Fruit fly (Drosophila melanogaster) whole organism, embryonic: ENCODE results near the gene CG32642.

Experiments used
- B-H2 ChIP-seq: fragments of 200-800 bp; sonication (Bioruptor generic); optimal IDR thresholded peaks from 2 replicates; lab custom pipeline; 2018; ENCODE audit warnings: missing biosample characterization, mild to moderate bottlenecking, missing genetic modification characterization
- Bdp1 ChIP-seq: fragments of 200-800 bp; sonication (Bioruptor generic); optimal IDR thresholded peaks from 3 replicates; lab custom pipeline; 2016; ENCODE audit warnings: missing biosample characterization, missing genetic modification characterization
- Bgb ChIP-seq: fragments of 200-800 bp; sonication (Bioruptor generic); IDR thresholded peaks from 2 replicates; pipeline ENCODE4 v1.3.6; 2022; ENCODE audit warnings: missing biosample characterization, missing genetic modification characterization; ENCODE audit not compliant: partially characterized antibody
- CG10209 ChIP-seq: fragments of 200-800 bp; sonication (Bioruptor generic); optimal IDR thresholded peaks from 3 replicates; lab custom pipeline; 2017; ENCODE audit warnings: missing biosample characterization, mild to moderate bottlenecking, missing genetic modification characterization, missing genetic modification reagents
- CG11398 ChIP-seq: fragments of 200-800 bp; sonication (Bioruptor generic); optimal IDR thresholded peaks from 2 replicates; lab custom pipeline; 2016; ENCODE audit warnings: missing biosample characterization, missing genetic modification characterization
- CG17186 ChIP-seq: fragments of 200-800 bp; sonication (Bioruptor generic); optimal IDR thresholded peaks from 3 replicates; lab custom pipeline; 2017; ENCODE audit warnings: missing biosample characterization, missing genetic modification reagents, missing genetic modification characterization
- CG18011 ChIP-seq: fragments of 200-800 bp; sonication (Bioruptor generic); optimal IDR thresholded peaks from 2 replicates; lab custom pipeline; 2017; ENCODE audit warnings: missing biosample characterization, missing genetic modification characterization, mild to moderate bottlenecking, moderate library complexity, missing genotype
- CG18599 ChIP-seq: fragments of 200-800 bp; sonication (Bioruptor generic); optimal IDR thresholded peaks from 3 replicates; lab custom pipeline; 2017; ENCODE audit warnings: missing biosample characterization, missing genetic modification characterization, mild to moderate bottlenecking, moderate library complexity, missing genetic modification reagents
- CG2678 ChIP-seq: fragments of 200-800 bp; sonication (Bioruptor generic); optimal IDR thresholded peaks from 3 replicates; lab custom pipeline; 2019; ENCODE audit warnings: missing biosample characterization, mild to moderate bottlenecking, missing genetic modification characterization, moderate library complexity
- CG2875 ChIP-seq: fragments of 200-800 bp; sonication (Bioruptor generic); optimal IDR thresholded peaks from 2 replicates; lab custom pipeline; 2017; ENCODE audit warnings: missing biosample characterization, mild to moderate bottlenecking, missing genetic modification characterization, missing genetic modification reagents
- CG31224 ChIP-seq: fragments of 200-800 bp; sonication (Bioruptor generic); IDR thresholded peaks from 2 replicates; pipeline ENCODE4 v1.3.6; 2022; ENCODE audit warnings: missing biosample characterization, missing genetic modification characterization
- CG31365 ChIP-seq: fragments of 200-800 bp; sonication (Bioruptor generic); optimal IDR thresholded peaks from 2 replicates; lab custom pipeline; 2018; ENCODE audit warnings: missing biosample characterization, mild to moderate bottlenecking, missing genetic modification characterization
- CG3163 ChIP-seq: fragments of 200-800 bp; sonication (Bioruptor generic); optimal IDR thresholded peaks from 3 replicates; lab custom pipeline; 2016; ENCODE audit warnings: missing biosample characterization, missing genetic modification characterization
- CG42726 ChIP-seq: fragments of 200-800 bp; sonication (Bioruptor generic); IDR thresholded peaks from 2 replicates; pipeline ENCODE4 v1.3.6; 2022; ENCODE audit warnings: missing biosample characterization, missing genetic modification characterization; ENCODE audit not compliant: partially characterized antibody
- CG6654 ChIP-seq: fragments of 200-800 bp; sonication (Bioruptor generic); optimal IDR thresholded peaks from 2 replicates; lab custom pipeline; 2017; ENCODE audit warnings: missing biosample characterization, mild to moderate bottlenecking, missing genetic modification characterization
- CG6791 ChIP-seq: fragments of 200-800 bp; sonication (Bioruptor generic); IDR thresholded peaks from 3 replicates; pipeline ENCODE4 v1.3.6; 2022; ENCODE audit warnings: missing biosample characterization, missing genetic modification characterization; ENCODE audit not compliant: partially characterized antibody
- CG7357 ChIP-seq: fragments of 200-800 bp; sonication (Bioruptor generic); IDR thresholded peaks from 3 replicates; pipeline ENCODE4 v1.3.6; 2022; ENCODE audit warnings: missing biosample characterization, missing genetic modification characterization
- CG8290 ChIP-seq, 3 experiments: fragments of 200-800 bp; sonication (Bioruptor generic); optimal IDR thresholded peaks; 2 replicates each; lab custom pipeline; 2016 to 2019; ENCODE audit warnings: missing biosample characterization in 3 of 3, missing genetic modification characterization in 3 of 3, mild to moderate bottlenecking in 2 of 3, moderate library complexity in 1 of 3
- CTCF ChIP-seq: fragments of 200-800 bp; sonication (Bioruptor generic); optimal IDR thresholded peaks from 2 replicates; lab custom pipeline; 2017; ENCODE audit warnings: missing biosample characterization, mild to moderate bottlenecking, missing genetic modification characterization, moderate library complexity
- Dad ChIP-seq: fragments of 200-800 bp; sonication (Bioruptor generic); optimal IDR thresholded peaks from 3 replicates; lab custom pipeline; 2016; ENCODE audit warnings: missing biosample characterization, missing genetic modification characterization
- Dp ChIP-seq: fragments of 200-800 bp; sonication (Bioruptor generic); optimal IDR thresholded peaks from 2 replicates; lab custom pipeline; 2018; ENCODE audit warnings: missing biosample characterization, mild to moderate bottlenecking, missing genetic modification characterization, moderate library complexity
- Ets65A ChIP-seq: fragments of 200-800 bp; sonication (Bioruptor generic); peaks from one replicate; lab custom pipeline; 2016; ENCODE audit warnings: missing biosample characterization, missing genetic modification characterization
- Hmx ChIP-seq: fragments of 200-800 bp; sonication (Bioruptor generic); optimal IDR thresholded peaks from 2 replicates; lab custom pipeline; 2016; ENCODE audit warnings: missing biosample characterization, missing genetic modification characterization
- Lhr ChIP-seq: fragments of 200-800 bp; sonication (Bioruptor generic); optimal IDR thresholded peaks from 3 replicates; lab custom pipeline; 2017; ENCODE audit warnings: mild to moderate bottlenecking, missing biosample characterization, missing genetic modification reagents, missing genetic modification characterization
- Max ChIP-seq: fragments of 200-800 bp; sonication (Bioruptor generic); optimal IDR thresholded peaks from 2 replicates; lab custom pipeline; 2016; ENCODE audit warnings: missing biosample characterization, mild to moderate bottlenecking, missing genetic modification characterization
- Mes4 ChIP-seq: fragments of 200-800 bp; sonication (Bioruptor generic); optimal IDR thresholded peaks from 2 replicates; lab custom pipeline; 2016; ENCODE audit warnings: missing biosample characterization, missing genetic modification characterization
- Myb ChIP-seq: fragments of 200-800 bp; sonication (Bioruptor generic); optimal IDR thresholded peaks from 2 replicates; lab custom pipeline; 2016; ENCODE audit warnings: missing biosample characterization, missing genetic modification characterization
- Neu2 ChIP-seq: fragments of 200-800 bp; sonication (Bioruptor generic); optimal IDR thresholded peaks from 3 replicates; lab custom pipeline; 2016; ENCODE audit warnings: missing biosample characterization, missing genetic modification characterization, borderline replicate concordance
- Optix ChIP-seq: fragments of 200-800 bp; sonication (Bioruptor generic); IDR thresholded peaks from 3 replicates; pipeline ENCODE4 v1.3.6; 2022; ENCODE audit warnings: missing biosample characterization, missing genetic modification characterization
- Ptx1 ChIP-seq: fragments of 200-800 bp; sonication (Bioruptor generic); IDR thresholded peaks from 2 replicates; pipeline ENCODE4 v1.3.6; 2022; ENCODE audit warnings: missing biosample characterization, missing genetic modification characterization
- Sox100B ChIP-seq: fragments of 200-800 bp; sonication (Bioruptor generic); optimal IDR thresholded peaks from 3 replicates; lab custom pipeline; 2018; ENCODE audit warnings: missing biosample characterization, mild to moderate bottlenecking, missing genetic modification characterization
- Sry-δ ChIP-seq: fragments of 200-800 bp; sonication (Bioruptor generic); optimal IDR thresholded peaks from 2 replicates; lab custom pipeline; 2016; ENCODE audit warnings: missing biosample characterization, missing genetic modification characterization
- Trl ChIP-seq, 3 experiments: fragments of >200 bp in 2 of 3; fragments of 200-800 bp in 1 of 3; sonication (Bioruptor generic) in 1 of 3; optimal IDR thresholded peaks; 2 replicates in 1 of 3; 3 replicates in 2 of 3; lab custom pipeline; 2016 to 2017; ENCODE audit warnings: missing biosample characterization in 1 of 3, missing genetic modification characterization in 1 of 3
- Usf ChIP-seq: fragments of 200-800 bp; sonication (Bioruptor generic); optimal IDR thresholded peaks from 2 replicates; lab custom pipeline; 2017; ENCODE audit warnings: missing genotype, missing biosample characterization, missing genetic modification characterization
- ash1 ChIP-seq: fragments of 200-800 bp; sonication (Bioruptor generic); optimal IDR thresholded peaks from 2 replicates; lab custom pipeline; 2018; ENCODE audit warnings: missing biosample characterization, mild to moderate bottlenecking, missing genetic modification characterization
- crc ChIP-seq: fragments of 200-800 bp; sonication (Bioruptor generic); optimal IDR thresholded peaks from 2 replicates; lab custom pipeline; 2016; ENCODE audit warnings: missing biosample characterization, missing genetic modification characterization
- dan ChIP-seq: fragments of 200-800 bp; sonication (Bioruptor generic); IDR thresholded peaks from 2 replicates; pipeline ENCODE4 v1.3.6; 2022; ENCODE audit warnings: missing biosample characterization, missing genetic modification characterization
- dysf ChIP-seq: fragments of 200-800 bp; sonication (Bioruptor generic); IDR thresholded peaks from 3 replicates; pipeline ENCODE4 v1.3.6; 2022; ENCODE audit warnings: missing biosample characterization, missing genetic modification characterization
- grau ChIP-seq: fragments of 200-800 bp; optimal IDR thresholded peaks from 3 replicates; lab custom pipeline; 2019; ENCODE audit warnings: missing biosample characterization, mild to moderate bottlenecking, missing genetic modification characterization, moderate library complexity
- jumu ChIP-seq: fragments of 200-800 bp; sonication (Bioruptor generic); optimal IDR thresholded peaks from 3 replicates; lab custom pipeline; 2016; ENCODE audit warnings: missing biosample characterization, missing genetic modification characterization
- lbe ChIP-seq: fragments of 200-800 bp; sonication (Bioruptor generic); optimal IDR thresholded peaks from 2 replicates; lab custom pipeline; 2016; ENCODE audit warnings: missing biosample characterization, mild to moderate bottlenecking, missing genetic modification characterization
- nau ChIP-seq: fragments of 200-800 bp; sonication (Bioruptor generic); optimal IDR thresholded peaks from 3 replicates; lab custom pipeline; 2017; ENCODE audit warnings: missing biosample characterization, mild to moderate bottlenecking, missing genetic modification characterization, missing genetic modification reagents
- nerfin-1 ChIP-seq: fragments of 200-800 bp; sonication (Bioruptor generic); optimal IDR thresholded peaks from 3 replicates; lab custom pipeline; 2019; ENCODE audit warnings: missing biosample characterization, mild to moderate bottlenecking, missing genetic modification characterization, moderate library complexity
- oc ChIP-seq: fragments of 200-800 bp; sonication (Bioruptor generic); optimal IDR thresholded peaks from 2 replicates; lab custom pipeline; 2018; ENCODE audit warnings: missing biosample characterization, mild to moderate bottlenecking, missing genetic modification characterization, moderate library complexity
- org-1 ChIP-seq: fragments of 200-800 bp; sonication (Bioruptor generic); optimal IDR thresholded peaks from 2 replicates; lab custom pipeline; 2017; ENCODE audit warnings: missing biosample characterization, missing genetic modification characterization
- pfk ChIP-seq: fragments of 200-800 bp; sonication (Bioruptor generic); optimal IDR thresholded peaks from 2 replicates; lab custom pipeline; 2018; ENCODE audit warnings: missing biosample characterization, mild to moderate bottlenecking, missing genetic modification characterization, moderate library complexity
- row ChIP-seq: fragments of 200-800 bp; sonication (Bioruptor generic); IDR thresholded peaks from 3 replicates; pipeline ENCODE4 v1.3.6; 2022; ENCODE audit warnings: missing biosample characterization, missing genetic modification characterization
- scrt ChIP-seq: fragments of 200-800 bp; sonication (Bioruptor generic); optimal IDR thresholded peaks from 2 replicates; lab custom pipeline; 2018; ENCODE audit warnings: missing biosample characterization, mild to moderate bottlenecking, missing genetic modification characterization, moderate library complexity
- sqz ChIP-seq: fragments of 200-800 bp; sonication (Bioruptor generic); optimal IDR thresholded peaks from 3 replicates; lab custom pipeline; 2018; ENCODE audit warnings: missing biosample characterization, mild to moderate bottlenecking, missing genetic modification characterization
- stwl ChIP-seq: fragments of 200-800 bp; sonication (Bioruptor generic); optimal IDR thresholded peaks from 3 replicates; lab custom pipeline; 2018; ENCODE audit warnings: missing biosample characterization, mild to moderate bottlenecking, missing genetic modification characterization, moderate library complexity

Gene CG32642

DNA sequence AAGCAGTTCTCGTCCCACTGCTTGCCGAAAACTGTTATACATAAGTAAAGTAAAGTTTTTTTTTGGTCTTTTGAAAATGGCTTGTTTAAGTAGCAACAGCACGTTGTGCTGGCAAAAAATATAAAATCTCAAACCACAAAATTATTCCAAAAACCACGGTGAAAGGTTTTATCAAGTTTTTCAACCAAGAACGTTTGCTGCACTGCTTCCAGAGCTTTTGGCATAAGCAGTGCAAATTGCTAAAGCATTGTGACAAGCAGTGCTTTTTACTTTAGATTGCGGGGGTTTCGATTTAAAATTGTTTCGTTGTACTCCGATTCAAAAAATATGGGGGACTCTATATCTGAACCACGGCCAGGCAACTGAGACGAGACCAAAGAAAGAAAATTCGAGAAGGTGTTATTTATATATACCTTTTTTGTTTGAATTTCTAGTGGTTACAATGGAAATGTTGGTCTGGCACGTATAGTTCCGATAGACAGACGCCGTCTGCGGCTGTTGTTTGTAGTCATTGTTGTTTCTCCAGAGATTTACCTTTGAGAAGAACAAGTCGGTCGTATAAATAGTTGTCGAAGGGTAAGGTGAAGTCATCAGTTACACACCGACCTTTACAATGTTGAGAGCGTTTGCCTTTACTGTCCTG lies 8.4 kb downstream of the CG32642 start, which contains the start of gene Mur11Da:
Mur11Da (plus strand) TSS at position 593 of the 643 bp plus-strand sequence.
- no peak for TF ChIP-seq CG2875 (GFP tag; lab: Kevin White, UChicago)
- peak; percentile 17 for TF ChIP-seq CG8290 (GFP tag; optimal IDR thresholded peaks at IDR 0.05; lab: Kevin White, UChicago)
- TF ChIP-seq CG8290 (tag; optimal IDR thresholded peaks at IDR 0.05; lab: Kevin White, UChicago) = no peak
- peak; percentile 30 for TF ChIP-seq Ets65A (GFP tag; lab: Kevin White, UChicago)
- TF ChIP-seq Dad (GFP tag; lab: Kevin White, UChicago) = no peak
- TF ChIP-seq dysf (GFP tag; lab: Robert Waterston, UW) = no peak
- no peak for TF ChIP-seq Usf (GFP tag; lab: Kevin White, UChicago)
- TF ChIP-seq Hmx (GFP tag; lab: Kevin White, UChicago) = no peak
- no peak for TF ChIP-seq CG18011 (GFP tag; lab: Kevin White, UChicago)
- TF ChIP-seq org-1 = no peak
- TF ChIP-seq Trl (optimal IDR thresholded peaks at IDR 0.05; lab: Kevin White, UChicago) = no peak
- TF ChIP-seq Trl (GFP tag; optimal IDR thresholded peaks at IDR 0.05; lab: Kevin White, UChicago) = no peak
- TF ChIP-seq Sry-δ (GFP tag; lab: Kevin White, UChicago) = no peak
- TF ChIP-seq grau (tag; lab: Kevin White, UChicago) = no peak
- no peak for TF ChIP-seq CG6791 (GFP tag; lab: Robert Waterston, UW)
- no peak for TF ChIP-seq Bgb (GFP tag; lab: Robert Waterston, UW)
- no peak for TF ChIP-seq B-H2 (GFP tag; lab: Kevin White, UChicago)
- TF ChIP-seq CG17186 (GFP tag; lab: Kevin White, UChicago) = no peak
- TF ChIP-seq Ptx1 (GFP tag; lab: Robert Waterston, UW) = no peak
- TF ChIP-seq nerfin-1 (tag; lab: Kevin White, UChicago) = no peak
- no peak for TF ChIP-seq oc
- TF ChIP-seq pfk (GFP tag; lab: Kevin White, UChicago) = no peak
- no peak for TF ChIP-seq row
- no peak for TF ChIP-seq Sox100B
- no peak for TF ChIP-seq CG31224 (GFP tag; lab: Robert Waterston, UW)
- TF ChIP-seq crc (GFP tag; lab: Kevin White, UChicago) = no peak
- TF ChIP-seq CG6654 (GFP tag; lab: Kevin White, UChicago) = no peak
- 0 out of 2 replicates have a peak, but pooled peaks have one; percentile 9 for TF ChIP-seq CG42726 (GFP tag; lab: Robert Waterston, UW)
- no peak for TF ChIP-seq CG7357 (GFP tag; lab: Robert Waterston, UW)
- TF ChIP-seq nau (GFP tag; lab: Kevin White, UChicago) = no peak
- TF ChIP-seq jumu (GFP tag; lab: Kevin White, UChicago) = no peak
- TF ChIP-seq CTCF (GFP tag; lab: Kevin White, UChicago) = peak; percentile 34
- no peak for TF ChIP-seq Neu2 (GFP tag; lab: Kevin White, UChicago)
- TF ChIP-seq CG11398 (GFP tag; lab: Kevin White, UChicago) = no peak
- no peak for TF ChIP-seq CG18599 (GFP tag; lab: Kevin White, UChicago)
- no peak for TF ChIP-seq Optix (GFP tag; lab: Robert Waterston, UW)
- no peak for TF ChIP-seq sqz (GFP tag; lab: Kevin White, UChicago)
- TF ChIP-seq CG10209 (GFP tag; lab: Kevin White, UChicago) = no peak
- TF ChIP-seq scrt (GFP tag; lab: Kevin White, UChicago) = peak; percentile 59
- no peak for TF ChIP-seq lbe (GFP tag; lab: Kevin White, UChicago)
- no peak for TF ChIP-seq CG3163 (GFP tag; lab: Kevin White, UChicago)
- no peak for TF ChIP-seq ash1 (GFP tag; lab: Kevin White, UChicago)
- no peak for TF ChIP-seq stwl (tag; lab: Kevin White, UChicago)
- no peak for TF ChIP-seq dan
- TF ChIP-seq Bdp1 (GFP tag; lab: Kevin White, UChicago) = no peak
- peak; percentile 11 for TF ChIP-seq Dp (GFP tag; lab: Kevin White, UChicago)
- TF ChIP-seq Max (GFP tag; lab: Kevin White, UChicago) = no peak
- TF ChIP-seq Mes4 (GFP tag; lab: Kevin White, UChicago) = no peak
- peak; percentile 61 for TF ChIP-seq Myb (GFP tag; lab: Kevin White, UChicago)
- no peak for TF ChIP-seq Lhr
- TF ChIP-seq CG2678 = no peak
- TF ChIP-seq CG31365 (tag; lab: Kevin White, UChicago) = peak; percentile 92
